Fruit fly (Drosophila melanogaster) whole organism, embryonic: ENCODE measurements around the gene CG7627.

Experiments used
- Atf6 ChIP-seq: fragments of 200-800 bp; sonication (Bioruptor generic); IDR thresholded peaks from 2 replicates; pipeline ENCODE4 v1.3.6; 2022; ENCODE audit warnings: missing biosample characterization, missing genetic modification characterization
- BEAF-32 ChIP-seq: fragments of 200-800 bp; sonication (Bioruptor generic); optimal IDR thresholded peaks from 3 replicates; lab custom pipeline; 2017; ENCODE audit warnings: missing biosample characterization, missing genetic modification characterization, mild to moderate bottlenecking, moderate library complexity, missing genetic modification reagents
- CG10366 ChIP-seq: fragments of 200-800 bp; sonication (Bioruptor generic); IDR thresholded peaks from 2 replicates; pipeline ENCODE4 v1.3.6; 2022; ENCODE audit warnings: missing biosample characterization, missing genetic modification characterization
- CG10979 ChIP-seq: fragments of 200-800 bp; sonication (Bioruptor generic); optimal IDR thresholded peaks from 2 replicates; lab custom pipeline; 2018; ENCODE audit warnings: missing biosample characterization, mild to moderate bottlenecking, missing genetic modification characterization, moderate library complexity
- CG12744 ChIP-seq: fragments of 200-800 bp; sonication (Bioruptor generic); optimal IDR thresholded peaks from 2 replicates; lab custom pipeline; 2016; ENCODE audit warnings: missing biosample characterization, missing genetic modification characterization
- CG13287 ChIP-seq: fragments of 200-800 bp; sonication (Bioruptor generic); IDR thresholded peaks from 2 replicates; pipeline ENCODE4 v1.3.6; 2022; ENCODE audit warnings: missing biosample characterization, missing genetic modification characterization; ENCODE audit not compliant: partially characterized antibody
- CG13424 ChIP-seq: fragments of 200-800 bp; sonication (Bioruptor generic); optimal IDR thresholded peaks from 2 replicates; lab custom pipeline; 2019; ENCODE audit warnings: missing biosample characterization, mild to moderate bottlenecking, missing genetic modification characterization, moderate library complexity
- CG17186 ChIP-seq: fragments of 200-800 bp; sonication (Bioruptor generic); optimal IDR thresholded peaks from 3 replicates; lab custom pipeline; 2017; ENCODE audit warnings: missing biosample characterization, missing genetic modification reagents, missing genetic modification characterization
- CG18011 ChIP-seq: fragments of 200-800 bp; sonication (Bioruptor generic); optimal IDR thresholded peaks from 2 replicates; lab custom pipeline; 2017; ENCODE audit warnings: missing biosample characterization, missing genetic modification characterization, mild to moderate bottlenecking, moderate library complexity, missing genotype
- CG32532 ChIP-seq: fragments of 200-800 bp; sonication (Bioruptor generic); IDR thresholded peaks from 2 replicates; pipeline ENCODE4 v1.3.6; 2022; ENCODE audit warnings: missing biosample characterization, missing genetic modification characterization
- CG3995 ChIP-seq: fragments of 200-800 bp; sonication (Bioruptor generic); optimal IDR thresholded peaks from 3 replicates; lab custom pipeline; 2016; ENCODE audit warnings: missing biosample characterization, missing genetic modification characterization
- CG42726 ChIP-seq: fragments of 200-800 bp; sonication (Bioruptor generic); IDR thresholded peaks from 2 replicates; pipeline ENCODE4 v1.3.6; 2022; ENCODE audit warnings: missing biosample characterization, missing genetic modification characterization; ENCODE audit not compliant: partially characterized antibody
- CG6175 ChIP-seq: fragments of 200-800 bp; sonication (Bioruptor generic); IDR thresholded peaks from 3 replicates; pipeline ENCODE4 v1.3.6; 2022; ENCODE audit warnings: missing biosample characterization, missing genetic modification characterization
- CG6272 ChIP-seq: fragments of 200-800 bp; sonication (Bioruptor generic); IDR thresholded peaks from 2 replicates; pipeline ENCODE4 v1.3.6; 2022; ENCODE audit warnings: missing biosample characterization, missing genetic modification characterization
- CG6689 ChIP-seq: fragments of 200-800 bp; sonication (Bioruptor generic); IDR thresholded peaks from 2 replicates; pipeline ENCODE4 v1.3.6; 2022; ENCODE audit warnings: missing biosample characterization, missing genetic modification characterization
- CG7372 ChIP-seq: fragments of 200-800 bp; sonication (Bioruptor generic); IDR thresholded peaks from 2 replicates; pipeline ENCODE4 v1.3.6; 2022; ENCODE audit warnings: missing biosample characterization, missing genetic modification characterization
- CG7745 ChIP-seq: fragments of 200-800 bp; sonication (Bioruptor generic); optimal IDR thresholded peaks from 2 replicates; lab custom pipeline; 2018; ENCODE audit warnings: missing biosample characterization, mild to moderate bottlenecking, missing genetic modification characterization, moderate library complexity
- CG9932 ChIP-seq: fragments of 200-800 bp; sonication (Bioruptor generic); IDR thresholded peaks from 2 replicates; pipeline ENCODE4 v1.3.6; 2022; ENCODE audit warnings: missing biosample characterization, missing genetic modification characterization
- CoRest ChIP-seq: fragments of 200-800 bp; sonication (Bioruptor generic); optimal IDR thresholded peaks from 3 replicates; lab custom pipeline; 2018; ENCODE audit warnings: missing biosample characterization, mild to moderate bottlenecking, missing genetic modification characterization, moderate library complexity
- Drgx ChIP-seq: fragments of 200-800 bp; sonication (Bioruptor generic); IDR thresholded peaks from 2 replicates; pipeline ENCODE4 v1.3.6; 2022; ENCODE audit warnings: missing biosample characterization, missing genetic modification characterization
- Ets65A ChIP-seq: fragments of 200-800 bp; sonication (Bioruptor generic); peaks from one replicate; lab custom pipeline; 2016; ENCODE audit warnings: missing biosample characterization, missing genetic modification characterization
- HLH4C ChIP-seq: fragments of 200-800 bp; sonication (Bioruptor generic); IDR thresholded peaks from 3 replicates; pipeline ENCODE4 v1.3.6; 2022; ENCODE audit warnings: missing biosample characterization, missing genetic modification characterization; ENCODE audit not compliant: partially characterized antibody
- Hr3 ChIP-seq: fragments of 200-800 bp; sonication (Bioruptor generic); optimal IDR thresholded peaks from 3 replicates; lab custom pipeline; 2016; ENCODE audit warnings: missing biosample characterization, missing genetic modification characterization
- MBD-R2 ChIP-seq: fragments of 200-800 bp; sonication (Bioruptor generic); IDR thresholded peaks from 2 replicates; pipeline ENCODE4 v1.3.6; 2022; ENCODE audit warnings: missing biosample characterization, missing genetic modification characterization
- Med ChIP-seq: fragments of 200-800 bp; sonication (Bioruptor generic); peaks from one replicate; lab custom pipeline; 2016; ENCODE audit warnings: missing biosample characterization, missing genetic modification characterization, mild to moderate bottlenecking, inconsistent platforms, moderate library complexity
- Mrtf ChIP-seq: fragments of 200-800 bp; sonication (Bioruptor generic); IDR thresholded peaks from 3 replicates; pipeline ENCODE4 v1.3.6; 2022; ENCODE audit warnings: missing biosample characterization, missing genetic modification characterization
- Optix ChIP-seq: fragments of 200-800 bp; sonication (Bioruptor generic); IDR thresholded peaks from 3 replicates; pipeline ENCODE4 v1.3.6; 2022; ENCODE audit warnings: missing biosample characterization, missing genetic modification characterization
- Rx ChIP-seq: fragments of 200-800 bp; sonication (Bioruptor generic); IDR thresholded peaks from 2 replicates; pipeline ENCODE4 v1.3.6; 2022; ENCODE audit warnings: missing biosample characterization, missing genetic modification characterization
- ara ChIP-seq: fragments of 200-800 bp; sonication (Bioruptor generic); IDR thresholded peaks from 2 replicates; pipeline ENCODE4 v1.3.6; 2022; ENCODE audit warnings: missing biosample characterization, missing genetic modification characterization
- chinmo ChIP-seq: fragments of 200-800 bp; sonication (Bioruptor generic); IDR thresholded peaks from 4 replicates; pipeline ENCODE4 v1.3.6; 2022; ENCODE audit warnings: missing biosample characterization, missing genetic modification characterization; ENCODE audit not compliant: partially characterized antibody
- chn ChIP-seq: fragments of 200-800 bp; sonication (Bioruptor generic); optimal IDR thresholded peaks from 2 replicates; lab custom pipeline; 2016; ENCODE audit warnings: missing biosample characterization, missing genetic modification characterization
- ci ChIP-seq: fragments of 200-800 bp; sonication (Bioruptor generic); IDR thresholded peaks from 3 replicates; pipeline ENCODE4 v1.3.6; 2022; ENCODE audit warnings: missing biosample characterization, missing genetic modification characterization
- cwo ChIP-seq: fragments of 200-800 bp; sonication (Bioruptor generic); optimal IDR thresholded peaks from 3 replicates; lab custom pipeline; 2017; ENCODE audit warnings: missing biosample characterization, missing genetic modification characterization, mild to moderate bottlenecking, moderate library complexity, missing genetic modification reagents
- ken ChIP-seq: fragments of 200-800 bp; sonication (Bioruptor generic); IDR thresholded peaks from 3 replicates; pipeline ENCODE4 v1.3.6; 2022; ENCODE audit warnings: missing biosample characterization, missing genetic modification characterization
- lov ChIP-seq, 2 experiments: fragments of 200-800 bp in 1 of 2; fragments of >200 bp in 1 of 2; sonication (Bioruptor generic) in 1 of 2; IDR thresholded peaks in 1 of 2; optimal IDR thresholded peaks in 1 of 2; 2 replicates in 1 of 2; 3 replicates in 1 of 2; pipeline versions ENCODE4 v1.3.6 to Lab custom; 2017 to 2022; ENCODE audit warnings: missing biosample characterization in 1 of 2, missing genetic modification characterization in 1 of 2
- prd ChIP-seq, 3 experiments: fragments of >200 bp in 2 of 3; fragments of 200-800 bp in 1 of 3; sonication (Bioruptor generic) in 1 of 3; optimal IDR thresholded peaks in 2 of 3; IDR thresholded peaks in 1 of 3; 2 replicates in 2 of 3; 3 replicates in 1 of 3; pipeline versions ENCODE4 v1.3.6 to Lab custom; 2017 to 2022; ENCODE audit warnings: missing biosample characterization in 1 of 3, missing genetic modification characterization in 1 of 3
- repo ChIP-seq: fragments of 200-800 bp; sonication (Bioruptor generic); optimal IDR thresholded peaks from 2 replicates; lab custom pipeline; 2016; ENCODE audit warnings: missing biosample characterization, missing genetic modification characterization
- sc ChIP-seq, 3 experiments: fragments of >200 bp in 2 of 3; fragments of 200-800 bp in 1 of 3; sonication (Bioruptor generic) in 1 of 3; optimal IDR thresholded peaks; 2 replicates in 2 of 3; 3 replicates in 1 of 3; lab custom pipeline; 2017; ENCODE audit warnings: mild to moderate bottlenecking in 1 of 3, missing biosample characterization in 1 of 3, missing genetic modification characterization in 1 of 3, missing genetic modification reagents in 1 of 3
- sens ChIP-seq: fragments of 200-800 bp; sonication (Bioruptor generic); peaks from one replicate; lab custom pipeline; 2016; ENCODE audit warnings: missing biosample characterization, missing genetic modification characterization
- sob ChIP-seq: fragments of 200-800 bp; sonication (Bioruptor generic); IDR thresholded peaks from 2 replicates; pipeline ENCODE4 v1.3.6; 2022; ENCODE audit warnings: missing biosample characterization, missing genetic modification characterization
- stc ChIP-seq: fragments of 200-800 bp; sonication (Bioruptor generic); IDR thresholded peaks from 2 replicates; pipeline ENCODE4 v1.3.6; 2022; ENCODE audit warnings: missing biosample characterization, missing genetic modification characterization
- zfh1 ChIP-seq: fragments of 200-800 bp; sonication (Bioruptor generic); IDR thresholded peaks from 3 replicates; pipeline ENCODE4 v1.3.6; 2022; ENCODE audit warnings: missing biosample characterization, missing genetic modification characterization

CG7627 gene

DNA sequence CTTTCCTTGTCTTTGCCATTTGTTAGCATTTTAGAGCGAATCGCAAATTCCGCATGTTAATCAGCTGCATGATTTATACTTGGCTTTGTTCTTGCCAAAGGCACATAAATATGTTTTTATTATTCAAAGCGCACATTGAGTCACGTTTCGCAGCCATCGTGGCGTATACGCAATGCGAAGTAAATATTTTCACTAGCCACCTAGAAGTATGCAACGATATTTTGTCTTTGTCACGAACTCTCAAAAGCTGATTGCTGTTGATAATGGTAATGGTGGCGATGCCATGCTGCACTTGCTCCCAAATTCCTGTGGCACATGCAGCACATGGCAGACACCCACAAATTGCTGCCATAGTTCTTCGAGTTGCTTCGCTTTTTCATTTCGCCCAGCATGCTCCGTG is 27.6 kb downstream of the CG7627 start:
- no peak for TF ChIP-seq Hr3 (GFP tag; lab: Kevin White, UChicago)
- TF ChIP-seq CoRest (tag; lab: Kevin White, UChicago), result peak; percentile 11
- TF ChIP-seq CG3995 (GFP tag; lab: Kevin White, UChicago), result peak; percentile 44
- no peak for TF ChIP-seq sc (optimal IDR thresholded peaks at IDR 0.05; lab: Kevin White, UChicago)
- no peak for TF ChIP-seq sc (GFP tag; optimal IDR thresholded peaks at IDR 0.05; lab: Kevin White, UChicago)
- 0 out of 3 replicates have a peak, but pooled peaks have one; percentile 19 for TF ChIP-seq Mrtf (GFP tag; lab: Robert Waterston, UW)
- TF ChIP-seq CG42726 (GFP tag; lab: Robert Waterston, UW), result peak; percentile 63; the same call in 1 of the 2 replicates
- TF ChIP-seq prd (optimal IDR thresholded peaks at IDR 0.05; lab: Kevin White, UChicago), result no peak
- TF ChIP-seq prd (GFP tag; IDR thresholded peaks at IDR 0.05; lab: Robert Waterston, UW), result 0 out of 3 replicates have a peak, but pooled peaks have one; percentile 36
- peak; percentile 8 for TF ChIP-seq repo
- no peak for TF ChIP-seq lov (optimal IDR thresholded peaks at IDR 0.05; lab: Kevin White, UChicago)
- TF ChIP-seq lov (GFP tag; IDR thresholded peaks at IDR 0.05; lab: Robert Waterston, UW), result peak; percentile 66; the same call in 1 of the 3 replicates
- 0 out of 2 replicates have a peak, but pooled peaks have one; percentile 18 for TF ChIP-seq CG6689
- no peak for TF ChIP-seq CG7745 (tag; lab: Kevin White, UChicago)
- peak; percentile 31 for TF ChIP-seq CG12744 (GFP tag; lab: Kevin White, UChicago)
- no peak for TF ChIP-seq Ets65A (GFP tag; lab: Kevin White, UChicago)
- TF ChIP-seq CG6272 (GFP tag; lab: Robert Waterston, UW), result 0 out of 2 replicates have a peak, but pooled peaks have one; percentile 25
- peak; percentile 40; the same call in 1 of the 2 replicates for TF ChIP-seq Rx (GFP tag; lab: Robert Waterston, UW)
- TF ChIP-seq zfh1 (GFP tag; lab: Robert Waterston, UW), result peak; percentile 63; the same call in 2 of the 3 replicates
- TF ChIP-seq HLH4C (GFP tag; lab: Robert Waterston, UW), result no peak
- TF ChIP-seq Atf6, result 0 out of 2 replicates have a peak, but pooled peaks have one; percentile 8
- 0 out of 2 replicates have a peak, but pooled peaks have one; percentile 34 for TF ChIP-seq MBD-R2 (GFP tag; lab: Robert Waterston, UW)
- peak; percentile 39; the same call in 1 of the 3 replicates for TF ChIP-seq ken
- no peak for TF ChIP-seq chn
- TF ChIP-seq stc (GFP tag; lab: Robert Waterston, UW), result 0 out of 2 replicates have a peak, but pooled peaks have one; percentile 15
- 0 out of 4 replicates have a peak, but pooled peaks have one; percentile 68 for TF ChIP-seq chinmo (GFP tag; lab: Robert Waterston, UW)
- 0 out of 2 replicates have a peak, but pooled peaks have one; percentile 32 for TF ChIP-seq CG32532 (GFP tag; lab: Robert Waterston, UW)
- peak; percentile 85; the same call in 2 of the 3 replicates for TF ChIP-seq CG6175
- TF ChIP-seq Drgx (GFP tag; lab: Robert Waterston, UW), result 0 out of 2 replicates have a peak, but pooled peaks have one; percentile 38
- TF ChIP-seq ara (GFP tag; lab: Robert Waterston, UW), result peak; percentile 14; the same call in 1 of the 2 replicates
- TF ChIP-seq Optix, result 0 out of 3 replicates have a peak, but pooled peaks have one; percentile 24
- peak; percentile 30; the same call in 1 of the 2 replicates for TF ChIP-seq CG13287
- TF ChIP-seq Med (GFP tag; lab: Kevin White, UChicago), result peak; percentile 70
- no peak for TF ChIP-seq CG17186 (GFP tag; lab: Kevin White, UChicago)
- TF ChIP-seq BEAF-32 (GFP tag; lab: Kevin White, UChicago), result no peak
- TF ChIP-seq CG9932 (GFP tag; lab: Robert Waterston, UW), result no peak; the same call in 1 of the 2 replicates
- peak; percentile 81 for TF ChIP-seq sens
- TF ChIP-seq CG10366 (GFP tag; lab: Robert Waterston, UW), result peak; percentile 20; the same call in 1 of the 2 replicates
- TF ChIP-seq sob (GFP tag; lab: Robert Waterston, UW), result 0 out of 2 replicates have a peak, but pooled peaks have one; percentile 28
- peak; percentile 74; the same call in 2 of the 3 replicates for TF ChIP-seq ci
- no peak for TF ChIP-seq CG13424 (tag; lab: Kevin White, UChicago)
- peak; percentile 96 for TF ChIP-seq CG18011
- TF ChIP-seq CG7372, result peak; percentile 99
- TF ChIP-seq cwo (GFP tag; lab: Kevin White, UChicago), result peak; percentile 10
- TF ChIP-seq CG10979, result peak; percentile 49
